Fruit fly (Drosophila melanogaster): ENCODE measurements around the gene Sgs3.

- TF ChIP-seq psq (optimal IDR thresholded peaks at IDR 0.05) (no peak), Dll (optimal IDR thresholded peaks at IDR 0.05) (no peak), EcR (GFP tag; optimal IDR thresholded peaks at IDR 0.05) (no peak), usp (GFP tag; optimal IDR thresholded peaks at IDR 0.05) (no peak), CG8478 (optimal IDR thresholded peaks at IDR 0.05) (no peak)
Observed at dm6 chr3L:11515349-11516079, 3.5 kb downstream of the Sgs3 start.
